Fruit fly (Drosophila melanogaster) whole organism, embryonic: ENCODE data around the gene kin17.
A peak's percentile ranks its signal among the peaks of the same experiment; 100 is the strongest.

Experiments
- Aef1 ChIP-seq: fragments of 200-800 bp; sonication (Bioruptor generic); IDR thresholded peaks from 3 replicates; pipeline ENCODE4 v1.3.6; 2022; ENCODE audit warnings: missing biosample characterization, missing genetic modification characterization
- Antp ChIP-seq: fragments of 200-800 bp; sonication (Bioruptor generic); optimal IDR thresholded peaks from 3 replicates; lab custom pipeline; 2016; ENCODE audit warnings: missing biosample characterization, missing genetic modification characterization
- Atf3 ChIP-seq: fragments of 200-800 bp; sonication (Bioruptor generic); optimal IDR thresholded peaks from 3 replicates; lab custom pipeline; 2016; ENCODE audit warnings: missing biosample characterization, missing genetic modification characterization
- Atf6 ChIP-seq: fragments of 200-800 bp; sonication (Bioruptor generic); IDR thresholded peaks from 2 replicates; pipeline ENCODE4 v1.3.6; 2022; ENCODE audit warnings: missing biosample characterization, missing genetic modification characterization
- BEAF-32 ChIP-seq: fragments of 200-800 bp; sonication (Bioruptor generic); optimal IDR thresholded peaks from 3 replicates; lab custom pipeline; 2017; ENCODE audit warnings: missing biosample characterization, missing genetic modification characterization, mild to moderate bottlenecking, moderate library complexity, missing genetic modification reagents
- CG11398 ChIP-seq: fragments of 200-800 bp; sonication (Bioruptor generic); optimal IDR thresholded peaks from 2 replicates; lab custom pipeline; 2016; ENCODE audit warnings: missing biosample characterization, missing genetic modification characterization
- CG11456 ChIP-seq: fragments of 200-800 bp; sonication (Bioruptor generic); IDR thresholded peaks from 3 replicates; pipeline ENCODE4 v1.3.6; 2022; ENCODE audit warnings: missing biosample characterization, missing genetic modification characterization
- CG11696 ChIP-seq: fragments of 200-800 bp; sonication (Bioruptor generic); IDR thresholded peaks from 2 replicates; pipeline ENCODE4 v1.3.6; 2022; ENCODE audit warnings: missing biosample characterization, missing genetic modification characterization
- CG13424 ChIP-seq: fragments of 200-800 bp; sonication (Bioruptor generic); optimal IDR thresholded peaks from 2 replicates; lab custom pipeline; 2019; ENCODE audit warnings: missing biosample characterization, mild to moderate bottlenecking, missing genetic modification characterization, moderate library complexity
- CG16813 ChIP-seq: fragments of 200-800 bp; sonication (Bioruptor generic); IDR thresholded peaks from 3 replicates; pipeline ENCODE4 v1.3.6; 2022; ENCODE audit warnings: missing biosample characterization, missing genetic modification characterization; ENCODE audit not compliant: partially characterized antibody
- CG17361 ChIP-seq: fragments of 200-800 bp; sonication (Bioruptor generic); IDR thresholded peaks from 3 replicates; pipeline ENCODE4 v1.3.6; 2022; ENCODE audit warnings: missing biosample characterization, missing genetic modification characterization
- CG18619 ChIP-seq: fragments of 200-800 bp; sonication (Bioruptor generic); optimal IDR thresholded peaks from 3 replicates; lab custom pipeline; 2017; ENCODE audit warnings: missing biosample characterization, mild to moderate bottlenecking, missing genetic modification characterization
- CG18764 ChIP-seq: fragments of 200-800 bp; sonication (Bioruptor generic); optimal IDR thresholded peaks from 3 replicates; lab custom pipeline; 2016; ENCODE audit warnings: missing biosample characterization, missing genetic modification characterization
- CG2116 ChIP-seq: fragments of 200-800 bp; sonication (Bioruptor generic); optimal IDR thresholded peaks from 3 replicates; lab custom pipeline; 2018; ENCODE audit warnings: missing biosample characterization, mild to moderate bottlenecking, missing genetic modification characterization
- CG2678 ChIP-seq: fragments of 200-800 bp; sonication (Bioruptor generic); optimal IDR thresholded peaks from 3 replicates; lab custom pipeline; 2019; ENCODE audit warnings: missing biosample characterization, mild to moderate bottlenecking, missing genetic modification characterization, moderate library complexity
- CG34422 ChIP-seq: fragments of 200-800 bp; sonication (Bioruptor generic); IDR thresholded peaks from 3 replicates; pipeline ENCODE4 v1.3.6; 2022; ENCODE audit warnings: missing biosample characterization, missing genetic modification characterization
- CG4328 ChIP-seq: fragments of 200-800 bp; sonication (Bioruptor generic); optimal IDR thresholded peaks from 3 replicates; lab custom pipeline; 2017; ENCODE audit warnings: missing biosample characterization, missing genetic modification reagents, missing genetic modification characterization
- CG4404 ChIP-seq: fragments of 200-800 bp; sonication (Bioruptor generic); IDR thresholded peaks from 2 replicates; pipeline ENCODE4 v1.3.6; 2022; ENCODE audit warnings: missing biosample characterization, missing genetic modification characterization
- CG6254 ChIP-seq: fragments of 200-800 bp; sonication (Bioruptor generic); optimal IDR thresholded peaks from 3 replicates; lab custom pipeline; 2017; ENCODE audit warnings: mild to moderate bottlenecking, missing biosample characterization, missing genetic modification reagents, missing genetic modification characterization
- Deaf1 ChIP-seq: fragments of 200-800 bp; optimal IDR thresholded peaks from 3 replicates; lab custom pipeline; 2019; ENCODE audit warnings: missing biosample characterization, mild to moderate bottlenecking, missing genetic modification characterization, moderate library complexity
- E2f2 ChIP-seq: fragments of 200-800 bp; sonication (Bioruptor generic); IDR thresholded peaks from 2 replicates; pipeline ENCODE4 v1.3.6; 2022; ENCODE audit warnings: missing biosample characterization, missing genetic modification characterization
- ERR ChIP-seq: fragments of 200-800 bp; sonication (Bioruptor generic); optimal IDR thresholded peaks from 2 replicates; lab custom pipeline; 2016; ENCODE audit warnings: missing biosample characterization, missing genetic modification characterization
- GATAe ChIP-seq: fragments of 200-800 bp; sonication (Bioruptor generic); conservative IDR thresholded peaks from 2 replicates; pipeline ENCODE4 v1.3.6; 2022; ENCODE audit warnings: missing biosample characterization, missing genetic modification characterization
- HLHmδ ChIP-seq: fragments of 200-800 bp; sonication (Bioruptor generic); optimal IDR thresholded peaks from 2 replicates; lab custom pipeline; 2018; ENCODE audit warnings: missing biosample characterization, mild to moderate bottlenecking, missing genetic modification characterization, moderate library complexity
- Meics ChIP-seq: fragments of 200-800 bp; sonication (Bioruptor generic); optimal IDR thresholded peaks from 2 replicates; lab custom pipeline; 2017; ENCODE audit warnings: missing biosample characterization, mild to moderate bottlenecking, missing genetic modification characterization
- NFAT ChIP-seq: fragments of 200-800 bp; sonication (Bioruptor generic); IDR thresholded peaks from 2 replicates; pipeline ENCODE4 v1.3.6; 2022; ENCODE audit warnings: missing biosample characterization, missing genetic modification characterization
- Pdp1 ChIP-seq, 2 experiments: fragments of 200-800 bp; sonication (Bioruptor generic); optimal IDR thresholded peaks; 3 replicates each; lab custom pipeline; 2016; ENCODE audit warnings: missing biosample characterization in 2 of 2, missing genetic modification characterization in 2 of 2, mild to moderate bottlenecking in 1 of 2, moderate library complexity in 1 of 2
- Ravus ChIP-seq: fragments of 200-800 bp; sonication (Bioruptor generic); IDR thresholded peaks from 2 replicates; pipeline ENCODE4 v1.3.6; 2022; ENCODE audit warnings: missing biosample characterization, missing genetic modification characterization
- Sin3A ChIP-seq: fragments of >200 bp; optimal IDR thresholded peaks from 2 replicates; lab custom pipeline; 2018
- Six4 ChIP-seq: fragments of 200-800 bp; sonication (Bioruptor generic); optimal IDR thresholded peaks from 2 replicates; lab custom pipeline; 2016; ENCODE audit warnings: missing biosample characterization, missing genetic modification characterization
- Sox100B ChIP-seq: fragments of 200-800 bp; sonication (Bioruptor generic); optimal IDR thresholded peaks from 3 replicates; lab custom pipeline; 2018; ENCODE audit warnings: missing biosample characterization, mild to moderate bottlenecking, missing genetic modification characterization
- Xbp1 ChIP-seq: fragments of 200-800 bp; sonication (Bioruptor generic); optimal IDR thresholded peaks from 3 replicates; lab custom pipeline; 2016; ENCODE audit warnings: missing biosample characterization, mild to moderate bottlenecking, missing genetic modification characterization
- abd-A ChIP-seq: fragments of 200-800 bp; sonication (Bioruptor generic); optimal IDR thresholded peaks from 3 replicates; lab custom pipeline; 2019; ENCODE audit warnings: missing biosample characterization, mild to moderate bottlenecking, missing genetic modification characterization, moderate library complexity
- amos ChIP-seq: fragments of 200-800 bp; sonication (Bioruptor generic); IDR thresholded peaks from 2 replicates; pipeline ENCODE4 v1.3.6; 2022; ENCODE audit warnings: missing biosample characterization, missing genetic modification characterization; ENCODE audit not compliant: partially characterized antibody
- ato ChIP-seq: fragments of 200-800 bp; sonication (Bioruptor generic); IDR thresholded peaks from 2 replicates; pipeline ENCODE4 v1.3.6; 2022; ENCODE audit warnings: missing biosample characterization, missing genetic modification characterization; ENCODE audit not compliant: partially characterized antibody
- btn ChIP-seq: fragments of 200-800 bp; sonication (Bioruptor generic); optimal IDR thresholded peaks from 2 replicates; lab custom pipeline; 2016; ENCODE audit warnings: missing biosample characterization, missing genetic modification characterization
- crc ChIP-seq: fragments of 200-800 bp; sonication (Bioruptor generic); optimal IDR thresholded peaks from 2 replicates; lab custom pipeline; 2016; ENCODE audit warnings: missing biosample characterization, missing genetic modification characterization
- en ChIP-seq: fragments of 200-800 bp; sonication (Bioruptor generic); optimal IDR thresholded peaks from 2 replicates; lab custom pipeline; 2016; ENCODE audit warnings: missing biosample characterization, missing genetic modification characterization
- fd3F ChIP-seq: fragments of 200-800 bp; sonication (Bioruptor generic); optimal IDR thresholded peaks from 2 replicates; lab custom pipeline; 2018; ENCODE audit warnings: missing biosample characterization, mild to moderate bottlenecking, missing genetic modification characterization, moderate library complexity
- gt ChIP-seq: fragments of 200-800 bp; sonication (Bioruptor generic); IDR thresholded peaks from 2 replicates; pipeline ENCODE4 v1.3.6; 2022; ENCODE audit warnings: missing biosample characterization, missing genetic modification characterization
- jing ChIP-seq: fragments of 200-800 bp; sonication (Bioruptor generic); optimal IDR thresholded peaks from 2 replicates; lab custom pipeline; 2018; ENCODE audit warnings: missing biosample characterization, mild to moderate bottlenecking, missing genetic modification characterization
- kay ChIP-seq: fragments of 200-800 bp; sonication (Bioruptor generic); optimal IDR thresholded peaks from 2 replicates; lab custom pipeline; 2016; ENCODE audit warnings: missing biosample characterization, missing genetic modification characterization
- knrl ChIP-seq: fragments of 200-800 bp; sonication (Bioruptor generic); IDR thresholded peaks from 3 replicates; pipeline ENCODE4 v1.3.6; 2022; ENCODE audit warnings: missing biosample characterization, missing genetic modification characterization; ENCODE audit not compliant: partially characterized antibody
- mirr ChIP-seq: fragments of 200-800 bp; sonication (Bioruptor generic); optimal IDR thresholded peaks from 3 replicates; lab custom pipeline; 2018; ENCODE audit warnings: missing biosample characterization, mild to moderate bottlenecking, missing genetic modification characterization
- row ChIP-seq: fragments of 200-800 bp; sonication (Bioruptor generic); IDR thresholded peaks from 3 replicates; pipeline ENCODE4 v1.3.6; 2022; ENCODE audit warnings: missing biosample characterization, missing genetic modification characterization
- sc ChIP-seq, 3 experiments: fragments of >200 bp in 2 of 3; fragments of 200-800 bp in 1 of 3; sonication (Bioruptor generic) in 1 of 3; optimal IDR thresholded peaks; 2 replicates in 2 of 3; 3 replicates in 1 of 3; lab custom pipeline; 2017; ENCODE audit warnings: mild to moderate bottlenecking in 1 of 3, missing biosample characterization in 1 of 3, missing genetic modification characterization in 1 of 3, missing genetic modification reagents in 1 of 3
- sob ChIP-seq: fragments of 200-800 bp; sonication (Bioruptor generic); IDR thresholded peaks from 2 replicates; pipeline ENCODE4 v1.3.6; 2022; ENCODE audit warnings: missing biosample characterization, missing genetic modification characterization
- tap ChIP-seq: fragments of 200-800 bp; optimal IDR thresholded peaks from 3 replicates; lab custom pipeline; 2019; ENCODE audit warnings: missing biosample characterization, mild to moderate bottlenecking, missing genetic modification characterization, moderate library complexity
- tgo ChIP-seq: fragments of 200-800 bp; sonication (Bioruptor generic); IDR thresholded peaks from 3 replicates; pipeline ENCODE4 v1.3.6; 2022; ENCODE audit warnings: missing biosample characterization, missing genetic modification characterization
- tup ChIP-seq: fragments of 200-800 bp; sonication (Bioruptor generic); optimal IDR thresholded peaks from 2 replicates; lab custom pipeline; 2016; ENCODE audit warnings: missing biosample characterization, mild to moderate bottlenecking, missing genetic modification characterization, moderate library complexity
- unc-4 ChIP-seq: fragments of 200-800 bp; sonication (Bioruptor generic); IDR thresholded peaks from 2 replicates; pipeline ENCODE4 v1.3.6; 2022; ENCODE audit warnings: missing biosample characterization, missing genetic modification characterization; ENCODE audit not compliant: partially characterized antibody

Gene kin17

dm6 chr3L:20361389-20361788, 4.8 kb downstream of the kin17 start, which contains the start of gene Prim2 (continued):
- TF ChIP-seq sc (optimal IDR thresholded peaks at IDR 0.05; lab: Kevin White, UChicago) (no peak), sc (GFP tag; optimal IDR thresholded peaks at IDR 0.05; lab: Kevin White, UChicago) (no peak), Six4 (no peak), mirr (no peak), unc-4 (GFP tag; lab: Robert Waterston, UW) (peak; percentile 72), Meics (GFP tag; lab: Kevin White, UChicago) (no peak), Deaf1 (tag; lab: Kevin White, UChicago) (no peak), btn (GFP tag; lab: Kevin White, UChicago) (no peak), ERR (no peak), Sox100B (GFP tag; lab: Kevin White, UChicago) (no peak), tap (tag; lab: Kevin White, UChicago) (no peak), ato (GFP tag; lab: Robert Waterston, UW) (peak; percentile 39; the same call in 1 of the 2 replicates), kay (no peak), fd3F (GFP tag; lab: Kevin White, UChicago) (no peak), en (GFP tag; lab: Kevin White, UChicago) (no peak), amos (GFP tag; lab: Robert Waterston, UW) (peak; percentile 69), row (GFP tag; lab: Robert Waterston, UW) (peak; percentile 20; the same call in 1 of the 3 replicates), CG13424 (tag; lab: Kevin White, UChicago) (no peak), CG4404 (GFP tag; lab: Robert Waterston, UW) (no peak), gt (no peak), E2f2 (GFP tag; lab: Robert Waterston, UW) (peak; percentile 90), Atf6 (GFP tag; lab: Robert Waterston, UW) (no peak), CG2116 (GFP tag; lab: Kevin White, UChicago) (peak; percentile 61), tup (GFP tag; lab: Kevin White, UChicago) (no peak), Sin3A (lab: Kevin White, UChicago) (peak; percentile 16), CG6254 (GFP tag; lab: Kevin White, UChicago) (no peak), CG4328 (GFP tag; lab: Kevin White, UChicago) (no peak), Aef1 (GFP tag; lab: Robert Waterston, UW) (no peak), CG11696 (GFP tag; lab: Robert Waterston, UW) (no peak), GATAe (GFP tag; lab: Robert Waterston, UW) (no peak), CG34422 (GFP tag; lab: Robert Waterston, UW) (no peak), CG11398 (GFP tag; lab: Kevin White, UChicago) (no peak), CG18619 (GFP tag; lab: Kevin White, UChicago) (no peak), CG16813 (GFP tag; lab: Robert Waterston, UW) (peak; percentile 59), knrl (GFP tag; lab: Robert Waterston, UW) (peak; percentile 65; the same call in 2 of the 3 replicates), Xbp1 (GFP tag; lab: Kevin White, UChicago) (no peak), crc (GFP tag; lab: Kevin White, UChicago) (no peak), HLHmδ (GFP tag; lab: Kevin White, UChicago) (no peak), Ravus (no peak), CG17361 (GFP tag; lab: Robert Waterston, UW) (no peak), Atf3 (GFP tag; lab: Kevin White, UChicago) (no peak), tgo (GFP tag; lab: Robert Waterston, UW) (no peak), sob (GFP tag; lab: Robert Waterston, UW) (no peak), CG11456 (no peak), Pdp1 (GFP tag; optimal IDR thresholded peaks at IDR 0.05; lab: Kevin White, UChicago) (no peak), CG2678 (tag; lab: Kevin White, UChicago) (no peak), BEAF-32 (GFP tag; lab: Kevin White, UChicago) (peak; percentile 72), CG18764 (no peak), jing (GFP tag; lab: Kevin White, UChicago) (no peak), NFAT (GFP tag; lab: Robert Waterston, UW) (no peak), abd-A (tag; lab: Kevin White, UChicago) (no peak), Antp (GFP tag; lab: Kevin White, UChicago) (no peak)
